Worm (Caenorhabditis elegans) whole organism, mixed stage, embryonic: ENCODE data around the gene srg-38.

Experiments
- M03D4.4 ChIP-seq: sonication (generic microtip); optimal IDR thresholded peaks from 2 replicates; lab custom pipeline; 2017; ENCODE audit warnings: mild to moderate bottlenecking, missing genetic modification characterization, missing compliant biosample characterization
- bed-3 ChIP-seq: fragments of 200-800 bp; sonication (Bioruptor generic); optimal IDR thresholded peaks from 3 replicates; lab custom pipeline; 2018; ENCODE audit warnings: mild to moderate bottlenecking, missing genetic modification characterization, moderate library complexity, missing compliant biosample characterization
- blmp-1 ChIP-seq: fragments of 150-350 bp; optimal IDR thresholded peaks from 2 replicates; lab custom pipeline; 2014; ENCODE audit warnings: missing biosample characterization, missing genetic modification characterization
- ceh-43 ChIP-seq: fragments of 200-800 bp; sonication (Bioruptor generic); optimal IDR thresholded peaks from 2 replicates; lab custom pipeline; 2018; ENCODE audit warnings: mild to moderate bottlenecking, missing genetic modification characterization, moderate library complexity, missing compliant biosample characterization
- ceh-83 ChIP-seq: fragments of 200-800 bp; sonication (Bioruptor generic); optimal IDR thresholded peaks from 2 replicates; lab custom pipeline; 2018; ENCODE audit warnings: mild to moderate bottlenecking, missing genetic modification characterization, missing compliant biosample characterization
- ces-1 ChIP-seq: fragments of 150-350 bp; optimal IDR thresholded peaks from 2 replicates; lab custom pipeline; 2014; ENCODE audit warnings: missing biosample characterization, missing genetic modification reagents, missing genetic modification characterization
- cnd-1 ChIP-seq: fragments of 200-800 bp; sonication (Bioruptor generic); optimal IDR thresholded peaks from 2 replicates; lab custom pipeline; 2018; ENCODE audit warnings: mild to moderate bottlenecking, missing genetic modification characterization, missing compliant biosample characterization
- drap-1 ChIP-seq: fragments of 200-800 bp; sonication (Bioruptor generic); optimal IDR thresholded peaks from 3 replicates; lab custom pipeline; 2018; ENCODE audit warnings: mild to moderate bottlenecking, missing genetic modification characterization, missing compliant biosample characterization
- elt-3 ChIP-seq: fragments of 150-350 bp; optimal IDR thresholded peaks from 2 replicates; lab custom pipeline; 2014; ENCODE audit warnings: missing biosample characterization, missing genetic modification characterization
- flh-1 ChIP-seq: fragments of 200-800 bp; sonication (Bioruptor generic); optimal IDR thresholded peaks from 2 replicates; lab custom pipeline; 2018; ENCODE audit warnings: mild to moderate bottlenecking, missing genetic modification characterization, moderate library complexity, missing compliant biosample characterization
- ham-2 ChIP-seq: fragments of 200-800 bp; sonication (Bioruptor generic); optimal IDR thresholded peaks from 2 replicates; lab custom pipeline; 2018; ENCODE audit warnings: mild to moderate bottlenecking, missing genetic modification characterization, missing compliant biosample characterization
- hlh-1 ChIP-seq: fragments of 150-350 bp; optimal IDR thresholded peaks from 2 replicates; lab custom pipeline; 2014; ENCODE audit warnings: missing biosample characterization, missing genetic modification reagents, missing genetic modification characterization
- lin-13 ChIP-seq: fragments of 150-350 bp; optimal IDR thresholded peaks from 2 replicates; lab custom pipeline; 2014; ENCODE audit warnings: missing biosample characterization, missing genetic modification characterization
- lin-32 ChIP-seq: fragments of 200-800 bp; sonication (Bioruptor generic); optimal IDR thresholded peaks from 2 replicates; lab custom pipeline; 2018; ENCODE audit warnings: mild to moderate bottlenecking, missing genetic modification characterization, missing compliant biosample characterization
- lsy-2 ChIP-seq: fragments of 150-350 bp; optimal IDR thresholded peaks from 2 replicates; lab custom pipeline; 2014; ENCODE audit warnings: missing biosample characterization, missing genetic modification characterization
- mab-5 ChIP-seq: fragments of 150-350 bp; optimal IDR thresholded peaks from 2 replicates; lab custom pipeline; 2014; ENCODE audit warnings: missing biosample characterization, missing genetic modification characterization
- mep-1 ChIP-seq: fragments of 150-350 bp; optimal IDR thresholded peaks from 2 replicates; lab custom pipeline; 2017; ENCODE audit warnings: missing biosample characterization, missing genetic modification reagents, missing genetic modification characterization, inconsistent platforms
- mls-2 ChIP-seq: sonication (generic microtip); optimal IDR thresholded peaks from 2 replicates; lab custom pipeline; 2016; ENCODE audit warnings: mild to moderate bottlenecking, missing genetic modification characterization, moderate library complexity, missing compliant biosample characterization
- nhr-12 ChIP-seq: fragments of 150-350 bp; optimal IDR thresholded peaks from 2 replicates; lab custom pipeline; 2014; ENCODE audit warnings: missing biosample characterization, missing genetic modification characterization
- nhr-2 ChIP-seq: fragments of 150-350 bp; optimal IDR thresholded peaks from 2 replicates; lab custom pipeline; 2014; ENCODE audit warnings: missing biosample characterization, missing genetic modification characterization
- nhr-237 ChIP-seq: fragments of 150-350 bp; optimal IDR thresholded peaks from 2 replicates; lab custom pipeline; 2014; ENCODE audit warnings: missing biosample characterization, missing genetic modification characterization
- nhr-28 ChIP-seq: fragments of 150-350 bp; optimal IDR thresholded peaks from 2 replicates; lab custom pipeline; 2014; ENCODE audit warnings: missing biosample characterization, missing genetic modification characterization
- pha-4 ChIP-seq: fragments of 150-350 bp; optimal IDR thresholded peaks from 2 replicates; lab custom pipeline; 2018; ENCODE audit warnings: missing biosample characterization, missing genetic modification reagents, missing genetic modification characterization
- sem-2 ChIP-seq: fragments of 200-800 bp; sonication (Bioruptor generic); optimal IDR thresholded peaks from 2 replicates; lab custom pipeline; 2018; ENCODE audit warnings: mild to moderate bottlenecking, missing genetic modification characterization, missing compliant biosample characterization
- snpc-4 ChIP-seq: fragments of 150-350 bp; optimal IDR thresholded peaks from 2 replicates; lab custom pipeline; 2014; ENCODE audit warnings: missing biosample characterization, missing genetic modification characterization
- sptf-1 ChIP-seq: sonication (generic microtip); optimal IDR thresholded peaks from 2 replicates; lab custom pipeline; 2017; ENCODE audit warnings: mild to moderate bottlenecking, missing genetic modification characterization, moderate library complexity, missing compliant biosample characterization
- unc-120 ChIP-seq: sonication (generic microtip); optimal IDR thresholded peaks from 2 replicates; lab custom pipeline; 2017; ENCODE audit warnings: missing genetic modification characterization, missing compliant biosample characterization; ENCODE audit not compliant: poor library complexity, severe bottlenecking
- unc-39 ChIP-seq: fragments of 150-350 bp; optimal IDR thresholded peaks from 2 replicates; lab custom pipeline; 2014; ENCODE audit warnings: missing biosample characterization, missing genetic modification characterization
- unc-62 ChIP-seq: fragments of 150-350 bp; optimal IDR thresholded peaks from 2 replicates; lab custom pipeline; 2014; ENCODE audit warnings: missing biosample characterization, missing genetic modification reagents, missing genetic modification characterization
- zip-8 ChIP-seq: fragments of 150-350 bp; optimal IDR thresholded peaks from 2 replicates; lab custom pipeline; 2014; ENCODE audit warnings: missing biosample characterization, missing genetic modification characterization
- ztf-11 ChIP-seq: fragments of 150-350 bp; optimal IDR thresholded peaks from 2 replicates; lab custom pipeline; 2014; ENCODE audit warnings: missing biosample characterization, missing genetic modification characterization

The srg-38 gene

DNA sequence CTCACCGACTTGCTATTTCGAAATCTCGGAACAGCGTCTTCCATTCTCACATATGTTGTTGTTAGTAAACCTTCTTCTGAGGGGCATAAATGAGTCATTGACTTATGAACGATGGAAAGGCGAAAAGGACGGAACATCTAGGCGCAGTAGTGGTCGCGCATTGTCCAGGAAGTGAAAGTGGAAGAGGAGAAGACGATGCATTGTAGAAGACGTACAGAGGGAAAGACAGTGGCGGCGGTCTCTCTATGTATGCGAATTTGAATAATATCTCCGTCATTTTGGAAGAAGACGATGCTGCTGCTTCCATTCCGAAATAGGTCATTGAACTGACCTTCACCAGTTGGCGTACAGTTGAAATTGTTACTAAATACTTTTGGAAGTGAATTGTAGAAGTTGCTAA, 42.6 kb upstream of the srg-38 start:
- TF ChIP-seq blmp-1 (tag; lab: Kevin White, UChicago) (peak; percentile 55), unc-39 (tag; lab: Kevin White, UChicago) (no peak)

- TF ChIP-seq elt-3, result no peak
- no peak for TF ChIP-seq mep-1 (tag; lab: Kevin White, UChicago)
- TF ChIP-seq M03D4.4 (tag; lab: Kevin White, UChicago), result no peak
- TF ChIP-seq blmp-1 (tag; lab: Kevin White, UChicago), result no peak
- no peak for TF ChIP-seq pha-4 (tag; lab: Kevin White, UChicago)
- no peak for TF ChIP-seq bed-3
- no peak for TF ChIP-seq unc-120 (tag; lab: Kevin White, UChicago)
- TF ChIP-seq ceh-43 (GFP tag; lab: Kevin White, UChicago), result no peak
- no peak for TF ChIP-seq snpc-4 (tag; lab: Kevin White, UChicago)
Measured at ce11 chrV:11196631-11197258, 41.3 kb upstream of the srg-38 start.

ce11 chrV:11196109-11196508, 40.7 kb upstream of the srg-38 start, which contains the start of gene clc-6:
TSS of gene clc-6 (minus strand) at chrV:11196209.
- no peak for TF ChIP-seq ceh-43 (GFP tag; lab: Kevin White, UChicago)
- TF ChIP-seq ztf-11 (tag; lab: Kevin White, UChicago), result no peak
- no peak for TF ChIP-seq pha-4 (tag; lab: Kevin White, UChicago)
- TF ChIP-seq elt-3, result no peak
- TF ChIP-seq nhr-2 (tag; lab: Kevin White, UChicago), result no peak
- no peak for TF ChIP-seq ceh-83 (GFP tag; lab: Kevin White, UChicago)
- no peak for TF ChIP-seq ces-1
- TF ChIP-seq ham-2 (GFP tag; lab: Kevin White, UChicago), result no peak
- TF ChIP-seq sptf-1, result no peak
- TF ChIP-seq drap-1 (GFP tag; lab: Kevin White, UChicago), result no peak
- no peak for TF ChIP-seq nhr-28 (tag; lab: Kevin White, UChicago)
- TF ChIP-seq mab-5 (tag; lab: Kevin White, UChicago), result no peak
- TF ChIP-seq sem-2, result no peak
- no peak for TF ChIP-seq flh-1 (GFP tag; lab: Kevin White, UChicago)
- TF ChIP-seq blmp-1 (tag; lab: Kevin White, UChicago), result no peak

DNA sequence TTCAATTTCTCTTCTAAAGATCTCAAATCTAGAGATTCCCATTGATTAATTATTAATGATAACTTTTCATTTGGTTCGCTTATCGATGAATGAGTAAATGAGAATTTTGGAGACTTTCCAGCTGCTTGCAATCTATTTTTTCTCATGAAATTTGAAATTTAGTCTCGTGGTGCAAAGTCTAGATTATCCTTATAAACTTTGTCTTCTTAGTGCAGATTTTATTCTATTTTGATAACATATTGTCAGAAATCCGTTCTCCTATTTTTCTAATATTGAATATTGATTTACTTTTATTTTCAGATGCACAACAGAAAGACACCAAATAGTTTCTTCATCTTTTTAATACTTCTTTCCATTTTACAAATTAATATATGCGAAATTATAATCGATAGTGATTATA, 35.5 kb upstream of the srg-38 start, which contains the start of gene lgc-49:
Gene lgc-49, plus strand, starts transcription at position 301 of the 400 bp plus-strand sequence.
- TF ChIP-seq cnd-1, result no peak
- TF ChIP-seq unc-39 (tag; lab: Kevin White, UChicago), result no peak
- no peak for TF ChIP-seq lsy-2 (tag; lab: Kevin White, UChicago)
- TF ChIP-seq mep-1 (tag; lab: Kevin White, UChicago), result no peak
- no peak for TF ChIP-seq pha-4 (tag; lab: Kevin White, UChicago)

ce11 chrV:11182925-11183324, 27.5 kb upstream of the srg-38 start, which contains the start of gene cnc-10:
TSS of gene cnc-10 (plus strand) at chrV:11183225.
- TF ChIP-seq lsy-2 (tag; lab: Kevin White, UChicago), result no peak
- no peak for TF ChIP-seq sptf-1
- no peak for TF ChIP-seq nhr-28 (tag; lab: Kevin White, UChicago)
- no peak for TF ChIP-seq hlh-1
- TF ChIP-seq drap-1 (GFP tag; lab: Kevin White, UChicago), result no peak
- no peak for TF ChIP-seq lin-32 (GFP tag; lab: Kevin White, UChicago)
- no peak for TF ChIP-seq M03D4.4 (tag; lab: Kevin White, UChicago)
- no peak for TF ChIP-seq blmp-1 (tag; lab: Kevin White, UChicago)
- no peak for TF ChIP-seq nhr-12 (tag; lab: Kevin White, UChicago)
- no peak for TF ChIP-seq mep-1 (tag; lab: Kevin White, UChicago)
- no peak for TF ChIP-seq ham-2 (GFP tag; lab: Kevin White, UChicago)

- TF ChIP-seq zip-8 (tag; lab: Kevin White, UChicago) (no peak), bed-3 (no peak), mls-2 (tag; lab: Kevin White, UChicago) (no peak), lin-32 (GFP tag; lab: Kevin White, UChicago) (no peak), unc-62 (GFP tag; lab: Kevin White, UChicago) (no peak), lsy-2 (tag; lab: Kevin White, UChicago) (no peak), cnd-1 (no peak), lin-13 (tag; lab: Kevin White, UChicago) (no peak), unc-120 (tag; lab: Kevin White, UChicago) (no peak), ztf-11 (tag; lab: Kevin White, UChicago) (no peak), hlh-1 (no peak), blmp-1 (tag; lab: Kevin White, UChicago) (no peak), nhr-237 (tag; lab: Kevin White, UChicago) (no peak), mab-5 (tag; lab: Kevin White, UChicago) (no peak), flh-1 (GFP tag; lab: Kevin White, UChicago) (no peak), M03D4.4 (tag; lab: Kevin White, UChicago) (no peak)
Measured at ce11 chrV:11180951-11181350, 25.5 kb upstream of the srg-38 start.
